Worm (Caenorhabditis elegans): ENCODE measurements around the gene asp-19.
A peak's percentile ranks its signal among the peaks of the same experiment; 100 is the strongest.

ce11 chrV:18705319-18706062 is 23.7 kb downstream of the asp-19 start:
- TF ChIP-seq hlh-6 (tag; optimal IDR thresholded peaks at IDR 0.05) (no peak), fkh-10 (GFP tag; optimal IDR thresholded peaks at IDR 0.05) (peak; percentile 18), nhr-11 (tag; optimal IDR thresholded peaks at IDR 0.05) (no peak), unc-86 (tag; optimal IDR thresholded peaks at IDR 0.05) (no peak)
